Worm (Caenorhabditis elegans) whole organism, late embryonic: Measurements from ENCODE around the gene D2096.10.

Experiments used
- Y22D7AL.16 ChIP-seq: sonication (generic microtip); optimal IDR thresholded peaks from 2 replicates; lab custom pipeline; 2016; ENCODE audit warnings: missing genetic modification characterization, missing compliant biosample characterization
- ceh-18 ChIP-seq: sonication (generic microtip); optimal IDR thresholded peaks from 2 replicates; lab custom pipeline; 2016; ENCODE audit warnings: missing genetic modification characterization, missing compliant biosample characterization
- hlh-6 ChIP-seq: sonication (generic microtip); optimal IDR thresholded peaks from 2 replicates; lab custom pipeline; 2016; ENCODE audit warnings: missing genotype, missing genetic modification characterization, missing compliant biosample characterization
- nhr-11 ChIP-seq: fragments of 150-350 bp; optimal IDR thresholded peaks from 2 replicates; lab custom pipeline; 2014; ENCODE audit warnings: missing biosample characterization, missing genetic modification characterization
- pqm-1 ChIP-seq: sonication (generic microtip); optimal IDR thresholded peaks from 2 replicates; lab custom pipeline; 2016; ENCODE audit warnings: missing genetic modification characterization, missing compliant biosample characterization
- sdc-2 ChIP-seq: sonication (generic microtip); optimal IDR thresholded peaks from 2 replicates; lab custom pipeline; 2016; ENCODE audit warnings: missing genotype, missing genetic modification characterization, missing compliant biosample characterization
- sox-4 ChIP-seq: sonication (generic microtip); optimal IDR thresholded peaks from 2 replicates; lab custom pipeline; 2017; ENCODE audit warnings: mild to moderate bottlenecking, missing genetic modification characterization, inconsistent platforms, missing compliant biosample characterization
- tbx-2 ChIP-seq: sonication (generic microtip); optimal IDR thresholded peaks from 2 replicates; lab custom pipeline; 2016; ENCODE audit warnings: missing genetic modification characterization, missing compliant biosample characterization
- tbx-7 ChIP-seq: sonication (generic microtip); optimal IDR thresholded peaks from 2 replicates; lab custom pipeline; 2016; ENCODE audit warnings: missing genotype, missing genetic modification characterization, missing compliant biosample characterization
- ttx-3 ChIP-seq: sonication (generic microtip); optimal IDR thresholded peaks from 2 replicates; lab custom pipeline; 2016; ENCODE audit warnings: missing genetic modification reagents, missing genetic modification characterization, missing compliant biosample characterization

ce11 chrIV:8397814-8398213, 8.8 kb upstream of the D2096.10 start:
- TF ChIP-seq sox-4 (tag; lab: Kevin White, UChicago) (no peak), ceh-18 (no peak), nhr-11 (tag; lab: Kevin White, UChicago) (no peak), tbx-7 (tag; lab: Kevin White, UChicago) (no peak), ttx-3 (tag; lab: Kevin White, UChicago) (no peak), pqm-1 (no peak), sdc-2 (tag; lab: Kevin White, UChicago) (no peak), hlh-6 (no peak), Y22D7AL.16 (tag; lab: Kevin White, UChicago) (no peak), tbx-2 (tag; lab: Kevin White, UChicago) (no peak)
